Fruit fly (Drosophila melanogaster) whole organism, pupa: Measurements from ENCODE around the gene eIF3a.

Experiments
- CG14655 ChIP-seq: fragments of 200-800 bp; sonication (Bioruptor generic); optimal IDR thresholded peaks from 3 replicates; lab custom pipeline; 2017; ENCODE audit warnings: mild to moderate bottlenecking, missing biosample characterization, missing genetic modification reagents, missing genetic modification characterization
- CG8159 ChIP-seq: fragments of 200-800 bp; sonication (Bioruptor generic); optimal IDR thresholded peaks from 3 replicates; lab custom pipeline; 2018; ENCODE audit warnings: missing biosample characterization, mild to moderate bottlenecking, missing genetic modification characterization, moderate library complexity
- D1 ChIP-seq: fragments of 200-800 bp; sonication (Bioruptor generic); optimal IDR thresholded peaks from 2 replicates; lab custom pipeline; 2018; ENCODE audit warnings: missing biosample characterization, mild to moderate bottlenecking, missing genetic modification characterization, moderate library complexity
- EcR ChIP-seq: fragments of 200-800 bp; sonication (Bioruptor generic); optimal IDR thresholded peaks from 3 replicates; lab custom pipeline; 2019; ENCODE audit warnings: missing biosample characterization, missing genetic modification characterization, mild to moderate bottlenecking, moderate library complexity, missing genetic modification reagents
- Ets98B ChIP-seq: fragments of 200-800 bp; sonication (Bioruptor generic); IDR thresholded peaks from 2 replicates; pipeline ENCODE4 v1.3.6; 2022; ENCODE audit warnings: missing biosample characterization, missing genetic modification characterization

- TF ChIP-seq CG8159 (tag; lab: Kevin White, UChicago) (no peak), EcR (no peak), Ets98B (GFP tag; lab: Robert Waterston, UW) (no peak), D1 (tag; lab: Kevin White, UChicago) (no peak), CG14655 (GFP tag; lab: Kevin White, UChicago) (no peak)
Measured at dm6 chr3R:4428585-4429464, 4.9 kb downstream of the eIF3a start, which contains the start of gene srl.
